Worm (Caenorhabditis elegans): ENCODE data around the gene ulp-1.

ulp-1 gene

DNA sequence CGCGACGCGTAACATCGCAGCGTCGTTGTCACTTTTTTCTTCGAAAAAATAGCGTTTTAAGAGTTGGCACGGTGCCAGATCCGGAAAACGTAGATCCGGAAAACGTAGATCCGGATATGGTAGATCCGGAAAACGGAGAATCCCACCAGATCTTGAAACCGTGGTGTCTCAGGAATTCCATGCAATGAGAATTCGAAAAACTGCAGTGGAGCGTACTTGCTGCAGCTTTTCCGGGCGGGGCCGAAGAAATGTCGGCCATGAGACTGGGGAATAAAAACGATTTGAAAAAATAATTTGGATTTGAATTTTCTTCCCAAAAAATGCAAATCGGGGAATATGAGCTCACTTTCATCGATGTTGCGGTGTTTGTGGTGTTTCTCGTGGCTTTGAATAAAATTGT lies 2.9 kb upstream of the ulp-1 start, which contains the start of gene K10D2.5 (continued):
- TF ChIP-seq aly-2 (tag; optimal IDR thresholded peaks at IDR 0.05) (peak; percentile 65), swsn-7 (tag; optimal IDR thresholded peaks at IDR 0.05) (peak; percentile 92), dpl-1 (GFP tag; optimal IDR thresholded peaks at IDR 0.05) (peak; percentile 85 to 88 (median 88)), lir-3 (tag; optimal IDR thresholded peaks at IDR 0.05; ENCODE audit: poor library complexity) (peak; percentile 98)

- TF ChIP-seq nhr-12 (tag; optimal IDR thresholded peaks at IDR 0.05) (no peak), fkh-4 (tag; optimal IDR thresholded peaks at IDR 0.05; ENCODE audit: borderline replicate concordance) (no peak), pqm-1 (tag; optimal IDR thresholded peaks at IDR 0.05) (no peak), mef-2 (tag; optimal IDR thresholded peaks at IDR 0.05) (no peak), fkh-10 (GFP tag; optimal IDR thresholded peaks at IDR 0.05) (no peak), ztf-11 (tag; optimal IDR thresholded peaks at IDR 0.05) (no peak), ztf-4 (tag; optimal IDR thresholded peaks at IDR 0.05) (no peak)
Observed at ce11 chrIII:5171945-5172344, 2.3 kb upstream of the ulp-1 start, which contains the start of gene prp-19. Gene prp-19, minus strand, starts transcription at chrIII:5172045.

ce11 chrIII:5165745-5166144 lies 3.9 kb downstream of the ulp-1 start:
- TF ChIP-seq nhr-71 (tag; optimal IDR thresholded peaks at IDR 0.05) = peak; percentile 15
- peak in 1 of 3 experiments; percentile 15 for TF ChIP-seq dpl-1 (GFP tag; optimal IDR thresholded peaks at IDR 0.05)
- peak; percentile 44 for TF ChIP-seq nhr-20 (tag; optimal IDR thresholded peaks at IDR 0.05)
- no peak for TF ChIP-seq F16B12.6 (tag; optimal IDR thresholded peaks at IDR 0.05)
- TF ChIP-seq ceh-90 (tag; optimal IDR thresholded peaks at IDR 0.05) = no peak
- TF ChIP-seq fos-1 (tag; optimal IDR thresholded peaks at IDR 0.05) = no peak
- no peak for TF ChIP-seq nhr-84 (tag; optimal IDR thresholded peaks at IDR 0.05)
- TF ChIP-seq ets-5 (GFP tag; IDR thresholded peaks at IDR 0.05) = no peak
- TF ChIP-seq tbx-2 (tag; optimal IDR thresholded peaks at IDR 0.05) = peak; percentile 24
- TF ChIP-seq snpc-4 (tag; optimal IDR thresholded peaks at IDR 0.05) = no peak
- peak; percentile 66 for TF ChIP-seq nhr-85 (tag)
- TF ChIP-seq elt-3 (tag; optimal IDR thresholded peaks at IDR 0.05) = peak in 1 of 6 experiments; percentile 50
- TF ChIP-seq lsy-2 (tag; optimal IDR thresholded peaks at IDR 0.05) = no peak
- no peak for TF ChIP-seq lin-13 (GFP tag; optimal IDR thresholded peaks at IDR 0.05)
- TF ChIP-seq lin-14 (GFP tag; optimal IDR thresholded peaks at IDR 0.05) = no peak
- TF ChIP-seq zip-4 (GFP tag; optimal IDR thresholded peaks at IDR 0.05) = no peak
- no peak for TF ChIP-seq jun-1 (tag; optimal IDR thresholded peaks at IDR 0.05)
- no peak for TF ChIP-seq sptf-1 (tag; optimal IDR thresholded peaks at IDR 0.05)
- TF ChIP-seq elt-2 (tag; optimal IDR thresholded peaks at IDR 0.05) = no peak
- TF ChIP-seq unc-130 (tag; optimal IDR thresholded peaks at IDR 0.05) = no peak
- no peak for TF ChIP-seq ztf-11 (tag; optimal IDR thresholded peaks at IDR 0.05)
- TF ChIP-seq Y116A8C.19 (tag; optimal IDR thresholded peaks at IDR 0.05; ENCODE audit: borderline replicate concordance) = no peak
- TF ChIP-seq ceh-63 (GFP tag; optimal IDR thresholded peaks at IDR 0.05) = no peak
- no peak for TF ChIP-seq egl-27 (tag; optimal IDR thresholded peaks at IDR 0.05)
- TF ChIP-seq nhr-47 (tag; optimal IDR thresholded peaks at IDR 0.05) = no peak
- no peak for TF ChIP-seq unc-30 (tag; optimal IDR thresholded peaks at IDR 0.05)
- TF ChIP-seq irx-1 (tag; optimal IDR thresholded peaks at IDR 0.05) = no peak
- no peak for TF ChIP-seq nhr-11 (tag; optimal IDR thresholded peaks at IDR 0.05)
- no peak for TF ChIP-seq nhr-28 (tag; optimal IDR thresholded peaks at IDR 0.05)
- no peak for TF ChIP-seq nhr-77 (tag; optimal IDR thresholded peaks at IDR 0.05)
- TF ChIP-seq tlp-1 (tag; optimal IDR thresholded peaks at IDR 0.05) = no peak
- no peak for TF ChIP-seq ama-1 (optimal IDR thresholded peaks at IDR 0.05)
- TF ChIP-seq C16A3.4 (tag; optimal IDR thresholded peaks at IDR 0.05) = no peak
- no peak for TF ChIP-seq unc-86 (tag; optimal IDR thresholded peaks at IDR 0.05)
- TF ChIP-seq aly-2 (tag; optimal IDR thresholded peaks at IDR 0.05) = no peak
- no peak for TF ChIP-seq ceh-8 (GFP tag; optimal IDR thresholded peaks at IDR 0.05)
- TF ChIP-seq xbp-1 (tag; optimal IDR thresholded peaks at IDR 0.05) = no peak
- no peak for TF ChIP-seq ces-1 (GFP tag; optimal IDR thresholded peaks at IDR 0.05)
- no peak for TF ChIP-seq grh-1 (GFP tag; IDR thresholded peaks at IDR 0.05)
- TF ChIP-seq isw-1 (GFP tag; IDR thresholded peaks at IDR 0.05) = no peak
- no peak for TF ChIP-seq alr-1 (tag; optimal IDR thresholded peaks at IDR 0.05; ENCODE audit: borderline replicate concordance)
- peak; percentile 42 for TF ChIP-seq snu-23 (GFP tag; optimal IDR thresholded peaks at IDR 0.05)
- TF ChIP-seq lir-3 (tag; optimal IDR thresholded peaks at IDR 0.05; ENCODE audit: poor library complexity) = no peak

Measured in whole organism, L1 larva.